Worm (Caenorhabditis elegans) whole organism, L3 larva: ENCODE results near the gene F15A4.10.

Experiments used
- R02D3.7 ChIP-seq: fragments of 150-350 bp; optimal IDR thresholded peaks from 2 replicates; lab custom pipeline; 2014; ENCODE audit warnings: missing biosample characterization, missing genetic modification characterization
- aly-2 ChIP-seq: fragments of 150-350 bp; optimal IDR thresholded peaks from 2 replicates; lab custom pipeline; 2014; ENCODE audit warnings: missing biosample characterization, missing genetic modification characterization
- ceh-16 ChIP-seq: sonication (generic microtip); optimal IDR thresholded peaks from 2 replicates; lab custom pipeline; 2017; ENCODE audit warnings: missing biosample characterization, missing genetic modification characterization
- ceh-82 ChIP-seq: fragments of 150-350 bp; optimal IDR thresholded peaks from 2 replicates; lab custom pipeline; 2014; ENCODE audit warnings: missing biosample characterization, missing genetic modification characterization
- daf-12 ChIP-seq: fragments of 150-350 bp; optimal IDR thresholded peaks from 2 replicates; lab custom pipeline; 2014; ENCODE audit warnings: missing biosample characterization, missing genetic modification reagents, missing genetic modification characterization
- egl-5 ChIP-seq: fragments of 150-350 bp; optimal IDR thresholded peaks from 2 replicates; lab custom pipeline; 2017; ENCODE audit warnings: missing biosample characterization, missing genetic modification reagents, missing genetic modification characterization, inconsistent platforms
- elt-2 ChIP-seq: sonication (generic microtip); optimal IDR thresholded peaks from 2 replicates; lab custom pipeline; 2016; ENCODE audit warnings: missing genetic modification reagents, mild to moderate bottlenecking, missing genetic modification characterization, missing compliant biosample characterization
- elt-3 ChIP-seq, 3 experiments: fragments of 150-350 bp in 1 of 3; sonication (generic microtip) in 2 of 3; optimal IDR thresholded peaks; 2 replicates in 2 of 3; 4 replicates in 1 of 3; lab custom pipeline; 2014 to 2017; ENCODE audit warnings: missing biosample characterization in 3 of 3, missing genetic modification characterization in 3 of 3
- fkh-10 ChIP-seq: sonication (generic microtip); optimal IDR thresholded peaks from 2 replicates; lab custom pipeline; 2017; ENCODE audit warnings: missing biosample characterization, missing genetic modification reagents, missing genetic modification characterization
- fos-1 ChIP-seq: fragments of 150-350 bp; optimal IDR thresholded peaks from 2 replicates; lab custom pipeline; 2014; ENCODE audit warnings: missing biosample characterization, missing genetic modification characterization
- jun-1 ChIP-seq: fragments of 150-350 bp; optimal IDR thresholded peaks from 2 replicates; lab custom pipeline; 2014; ENCODE audit warnings: missing biosample characterization, missing genetic modification reagents, missing genetic modification characterization
- lin-15B ChIP-seq: fragments of 150-350 bp; optimal IDR thresholded peaks from 2 replicates; lab custom pipeline; 2014; ENCODE audit warnings: missing biosample characterization, missing genetic modification characterization
- lin-39 ChIP-seq: fragments of 150-350 bp; optimal IDR thresholded peaks from 2 replicates; lab custom pipeline; 2018; ENCODE audit warnings: missing biosample characterization, missing genetic modification reagents, missing genetic modification characterization
- mdl-1 ChIP-seq: fragments of 150-350 bp; optimal IDR thresholded peaks from 2 replicates; lab custom pipeline; 2014; ENCODE audit warnings: missing biosample characterization, missing genetic modification characterization
- nfya-1 ChIP-seq: sonication (generic microtip); optimal IDR thresholded peaks from 2 replicates; lab custom pipeline; 2017; ENCODE audit warnings: missing genetic modification characterization, mild to moderate bottlenecking, missing compliant biosample characterization, antibody characterized with exemption, moderate library complexity; ENCODE audit not compliant: insufficient read depth
- nhr-11 ChIP-seq: fragments of 150-350 bp; optimal IDR thresholded peaks from 2 replicates; lab custom pipeline; 2014; ENCODE audit warnings: missing biosample characterization, missing genetic modification characterization
- nhr-12 ChIP-seq: fragments of 150-350 bp; optimal IDR thresholded peaks from 2 replicates; lab custom pipeline; 2014; ENCODE audit warnings: missing biosample characterization, missing genetic modification characterization
- nhr-237 ChIP-seq: fragments of 150-350 bp; optimal IDR thresholded peaks from 2 replicates; lab custom pipeline; 2014; ENCODE audit warnings: missing biosample characterization, missing genetic modification characterization
- nhr-25 ChIP-seq: sonication (generic microtip); optimal IDR thresholded peaks from 2 replicates; lab custom pipeline; 2017; ENCODE audit warnings: missing biosample characterization, missing genetic modification characterization
- nhr-43 ChIP-seq: sonication (generic microtip); optimal IDR thresholded peaks from 2 replicates; lab custom pipeline; 2016; ENCODE audit warnings: mild to moderate bottlenecking, missing genetic modification characterization, missing compliant biosample characterization; ENCODE audit not compliant: poor library complexity, severe bottlenecking
- nhr-67 ChIP-seq: fragments of 150-350 bp; optimal IDR thresholded peaks from 2 replicates; lab custom pipeline; 2014; ENCODE audit warnings: missing biosample characterization, missing genetic modification characterization
- nhr-76 ChIP-seq: fragments of 150-350 bp; sonication (generic microtip); optimal IDR thresholded peaks from 5 replicates; lab custom pipeline; 2014; ENCODE audit warnings: missing biosample characterization, missing genetic modification characterization
- nhr-77 ChIP-seq: fragments of 150-350 bp; optimal IDR thresholded peaks from 2 replicates; lab custom pipeline; 2014; ENCODE audit warnings: missing biosample characterization, missing genetic modification characterization
- pha-4 ChIP-seq: fragments of 150-350 bp; optimal IDR thresholded peaks from 2 replicates; lab custom pipeline; 2014; ENCODE audit warnings: missing biosample characterization, missing genetic modification reagents, missing genetic modification characterization
- pqm-1 ChIP-seq: fragments of 150-350 bp; optimal IDR thresholded peaks from 2 replicates; lab custom pipeline; 2017; ENCODE audit warnings: missing biosample characterization, missing genetic modification characterization, inconsistent platforms
- sea-2 ChIP-seq: fragments of 150-350 bp; sonication (generic microtip); optimal IDR thresholded peaks from 4 replicates; lab custom pipeline; 2014; ENCODE audit warnings: missing biosample characterization, missing genetic modification reagents, missing genetic modification characterization
- skn-1 ChIP-seq: fragments of 150-350 bp; optimal IDR thresholded peaks from 2 replicates; lab custom pipeline; 2014; ENCODE audit warnings: missing biosample characterization, missing genetic modification characterization
- snpc-4 ChIP-seq: fragments of 150-350 bp; optimal IDR thresholded peaks from 2 replicates; lab custom pipeline; 2014; ENCODE audit warnings: missing biosample characterization, missing genetic modification characterization
- tbx-2 ChIP-seq: sonication (generic microtip); optimal IDR thresholded peaks from 2 replicates; lab custom pipeline; 2016; ENCODE audit warnings: mild to moderate bottlenecking, missing genetic modification characterization, missing compliant biosample characterization
- unc-39 ChIP-seq: sonication (generic microtip); optimal IDR thresholded peaks from 4 replicates; lab custom pipeline; 2017; ENCODE audit warnings: missing biosample characterization, missing genetic modification characterization
- unc-62 ChIP-seq: fragments of 150-350 bp; sonication (generic microtip); optimal IDR thresholded peaks from 4 replicates; lab custom pipeline; 2014; ENCODE audit warnings: missing biosample characterization, missing genetic modification reagents, missing genetic modification characterization
- ztf-11 ChIP-seq: fragments of 150-350 bp; optimal IDR thresholded peaks from 2 replicates; lab custom pipeline; 2014; ENCODE audit warnings: missing biosample characterization, missing genetic modification characterization
- ztf-4 ChIP-seq: fragments of 150-350 bp; optimal IDR thresholded peaks from 2 replicates; lab custom pipeline; 2014; ENCODE audit warnings: missing biosample characterization, missing genetic modification characterization

Gene F15A4.10

DNA sequence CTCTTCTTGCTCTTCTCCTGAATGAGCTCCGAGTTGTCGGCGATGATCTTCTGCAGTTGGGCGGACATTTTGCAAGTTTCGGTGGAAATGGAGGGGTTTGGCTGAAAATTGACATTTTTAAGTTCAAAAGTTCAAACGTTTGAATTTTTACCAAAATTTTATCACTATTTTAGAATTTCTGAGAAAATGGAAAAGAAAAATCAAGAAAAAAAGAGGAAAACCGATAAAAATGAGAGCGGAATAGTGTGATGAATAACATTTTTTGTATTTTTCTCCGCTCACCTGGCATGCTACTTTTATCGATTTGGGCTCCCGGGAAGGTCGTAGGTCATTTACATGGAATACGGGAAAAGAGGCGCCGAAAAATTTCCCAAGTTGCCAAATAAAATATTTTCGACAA lies at the start of gene F15A4.10:
Gene F15A4.10 (minus strand): TSS at position 101 of the 400 bp plus-strand sequence.
- TF ChIP-seq ceh-16 (tag; lab: Kevin White, UChicago) (no peak), nhr-43 (tag; lab: Kevin White, UChicago) (no peak), snpc-4 (no peak), lin-39 (no peak), unc-39 (tag; lab: Kevin White, UChicago) (no peak), ztf-11 (tag; lab: Kevin White, UChicago) (no peak), nhr-67 (tag; lab: Kevin White, UChicago) (no peak), elt-2 (tag; lab: Kevin White, UChicago) (no peak), lin-15B (no peak), aly-2 (tag; lab: Kevin White, UChicago) (no peak), nhr-76 (tag; lab: Kevin White, UChicago) (no peak)
- TF ChIP-seq, all 47 proteins: peak for 0

DNA sequence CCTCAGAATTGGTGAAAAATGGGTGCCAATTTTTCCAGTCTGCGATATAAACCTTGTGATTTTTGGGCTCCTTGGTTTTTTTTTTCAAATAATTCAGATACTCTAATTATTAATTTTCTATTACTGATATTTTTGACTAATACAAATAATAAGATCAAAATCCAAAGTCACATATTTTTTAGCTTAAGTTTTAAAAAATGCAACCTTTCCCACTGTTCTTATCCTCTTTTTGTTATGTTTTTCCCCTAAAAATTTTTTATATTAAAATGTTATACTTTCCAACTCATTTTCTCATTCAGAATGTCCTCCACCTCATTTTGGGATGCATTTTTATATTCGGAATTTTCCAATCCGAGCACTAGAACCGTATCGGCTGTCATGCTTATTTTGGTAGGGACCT lies 46.0 kb upstream of the F15A4.10 start, which contains the start of gene srx-120:
Gene srx-120 (plus strand): TSS at position 301 of the 400 bp plus-strand sequence.
- TF ChIP-seq nhr-77 (tag; lab: Kevin White, UChicago): no peak
- TF ChIP-seq jun-1: no peak
- no peak for TF ChIP-seq ztf-11 (tag; lab: Kevin White, UChicago)
- no peak for TF ChIP-seq nhr-25 (tag; lab: Kevin White, UChicago)
- no peak for TF ChIP-seq nhr-11 (tag; lab: Kevin White, UChicago)
- no peak for TF ChIP-seq nhr-43 (tag; lab: Kevin White, UChicago)
- TF ChIP-seq nhr-237 (tag; lab: Kevin White, UChicago): no peak
- no peak for TF ChIP-seq ceh-16 (tag; lab: Kevin White, UChicago)
- no peak for TF ChIP-seq unc-39 (tag; lab: Kevin White, UChicago)
- TF ChIP-seq ceh-82 (tag; lab: Kevin White, UChicago): no peak
- no peak for TF ChIP-seq skn-1
- no peak for TF ChIP-seq nhr-67 (tag; lab: Kevin White, UChicago)
- TF ChIP-seq fkh-10 (GFP tag; lab: Kevin White, UChicago): no peak
- no peak for TF ChIP-seq sea-2 (GFP tag; lab: Kevin White, UChicago)
- no peak for TF ChIP-seq fos-1 (tag; lab: Kevin White, UChicago)

- TF ChIP-seq ztf-4 (tag; lab: Kevin White, UChicago): no peak
- TF ChIP-seq egl-5 (tag; lab: Kevin White, UChicago): no peak
- TF ChIP-seq R02D3.7 (tag; lab: Kevin White, UChicago): no peak
- no peak for TF ChIP-seq fkh-10 (GFP tag; lab: Kevin White, UChicago)
- no peak for TF ChIP-seq pha-4 (tag; lab: Kevin White, UChicago)
- TF ChIP-seq elt-2 (tag; lab: Kevin White, UChicago): no peak
- no peak for TF ChIP-seq nhr-77 (tag; lab: Kevin White, UChicago)
- no peak for TF ChIP-seq lin-15B
- no peak for TF ChIP-seq unc-39 (tag; lab: Kevin White, UChicago)
- TF ChIP-seq ztf-11 (tag; lab: Kevin White, UChicago): no peak
- TF ChIP-seq nhr-12: no peak
- no peak for TF ChIP-seq nhr-43 (tag; lab: Kevin White, UChicago)
- no peak for TF ChIP-seq jun-1
- TF ChIP-seq nhr-237 (tag; lab: Kevin White, UChicago): no peak
- TF ChIP-seq ceh-16 (tag; lab: Kevin White, UChicago): no peak
- TF ChIP-seq mdl-1 (tag; lab: Kevin White, UChicago): no peak
- no peak for TF ChIP-seq nhr-11 (tag; lab: Kevin White, UChicago)
- TF ChIP-seq nhr-67 (tag; lab: Kevin White, UChicago): no peak
- TF ChIP-seq elt-3 (tag; optimal IDR thresholded peaks at IDR 0.05; lab: Kevin White, UChicago): no peak
Measured at ce11 chrII:12527947-12528346, 43.0 kb upstream of the F15A4.10 start, which contains the start of gene srx-119. Gene srx-119, plus strand, starts transcription at chrII:12528247.

ce11 chrII:12525526-12525925 lies 40.6 kb upstream of the F15A4.10 start, which contains the start of gene srx-118:
Gene srx-118, plus strand, starts transcription at chrII:12525826.
- TF ChIP-seq sea-2 (GFP tag; lab: Kevin White, UChicago) (no peak), nhr-76 (tag; lab: Kevin White, UChicago) (no peak), lin-39 (no peak), elt-3 (tag; optimal IDR thresholded peaks at IDR 0.05; lab: Kevin White, UChicago) (no peak), unc-39 (tag; lab: Kevin White, UChicago) (no peak), egl-5 (tag; lab: Kevin White, UChicago) (no peak), nfya-1 (tag; lab: Kevin White, UChicago) (no peak), ceh-82 (tag; lab: Kevin White, UChicago) (no peak), nhr-67 (tag; lab: Kevin White, UChicago) (no peak), aly-2 (tag; lab: Kevin White, UChicago) (no peak), ceh-16 (tag; lab: Kevin White, UChicago) (no peak), ztf-11 (tag; lab: Kevin White, UChicago) (no peak), R02D3.7 (tag; lab: Kevin White, UChicago) (no peak), unc-62 (GFP tag; lab: Kevin White, UChicago) (no peak), tbx-2 (tag; lab: Kevin White, UChicago) (no peak), daf-12 (no peak), elt-2 (tag; lab: Kevin White, UChicago) (no peak), fkh-10 (GFP tag; lab: Kevin White, UChicago) (no peak), pqm-1 (tag; lab: Kevin White, UChicago) (no peak)
